Fruit fly (Drosophila melanogaster) whole organism, embryonic: ENCODE data around the gene AP-1sigma.

ENCODE experiments used
- CG1024 ChIP-seq: fragments of 200-800 bp; sonication (Bioruptor generic); IDR thresholded peaks from 2 replicates; pipeline ENCODE4 v1.3.6; 2022; ENCODE audit warnings: missing biosample characterization, missing genetic modification characterization
- CG10431 ChIP-seq: fragments of 200-800 bp; sonication (Bioruptor generic); optimal IDR thresholded peaks from 3 replicates; lab custom pipeline; 2018; ENCODE audit warnings: missing biosample characterization, mild to moderate bottlenecking, missing genetic modification characterization
- CG10979 ChIP-seq: fragments of 200-800 bp; sonication (Bioruptor generic); optimal IDR thresholded peaks from 2 replicates; lab custom pipeline; 2018; ENCODE audit warnings: missing biosample characterization, mild to moderate bottlenecking, missing genetic modification characterization, moderate library complexity
- CG11085 ChIP-seq: fragments of 200-800 bp; sonication (Bioruptor generic); IDR thresholded peaks from 2 replicates; pipeline ENCODE4 v1.3.6; 2022; ENCODE audit warnings: missing biosample characterization, missing genetic modification characterization
- CG11695 ChIP-seq: fragments of 200-800 bp; sonication (Bioruptor generic); IDR thresholded peaks from 3 replicates; pipeline ENCODE4 v1.3.6; 2022; ENCODE audit warnings: missing biosample characterization, missing genetic modification characterization
- CG12155 ChIP-seq: fragments of 200-800 bp; sonication (Bioruptor generic); optimal IDR thresholded peaks from 3 replicates; lab custom pipeline; 2016; ENCODE audit warnings: missing biosample characterization, missing genetic modification characterization
- CG12236 ChIP-seq: fragments of 200-800 bp; sonication (Bioruptor generic); optimal IDR thresholded peaks from 2 replicates; lab custom pipeline; 2016; ENCODE audit warnings: missing biosample characterization, missing genetic modification characterization
- CG15479 ChIP-seq: fragments of 200-800 bp; sonication (Bioruptor generic); optimal IDR thresholded peaks from 3 replicates; lab custom pipeline; 2019; ENCODE audit warnings: missing biosample characterization, mild to moderate bottlenecking, missing genetic modification characterization, moderate library complexity
- CG16813 ChIP-seq: fragments of 200-800 bp; sonication (Bioruptor generic); IDR thresholded peaks from 3 replicates; pipeline ENCODE4 v1.3.6; 2022; ENCODE audit warnings: missing biosample characterization, missing genetic modification characterization; ENCODE audit not compliant: partially characterized antibody
- CG17186 ChIP-seq: fragments of 200-800 bp; sonication (Bioruptor generic); optimal IDR thresholded peaks from 3 replicates; lab custom pipeline; 2017; ENCODE audit warnings: missing biosample characterization, missing genetic modification reagents, missing genetic modification characterization
- CG17912 ChIP-seq: fragments of 200-800 bp; sonication (Bioruptor generic); optimal IDR thresholded peaks from 2 replicates; lab custom pipeline; 2018; ENCODE audit warnings: missing biosample characterization, mild to moderate bottlenecking, missing genetic modification characterization
- CG1792 ChIP-seq: fragments of 200-800 bp; sonication (Bioruptor generic); optimal IDR thresholded peaks from 2 replicates; lab custom pipeline; 2016; ENCODE audit warnings: missing biosample characterization, missing genetic modification characterization
- CG3065 ChIP-seq: fragments of 200-800 bp; sonication (Bioruptor generic); optimal IDR thresholded peaks from 2 replicates; lab custom pipeline; 2016; ENCODE audit warnings: missing biosample characterization, missing genetic modification characterization
- CG3163 ChIP-seq: fragments of 200-800 bp; sonication (Bioruptor generic); optimal IDR thresholded peaks from 3 replicates; lab custom pipeline; 2016; ENCODE audit warnings: missing biosample characterization, missing genetic modification characterization
- CG32767 ChIP-seq: fragments of 200-800 bp; sonication (Bioruptor generic); IDR thresholded peaks from 2 replicates; pipeline ENCODE4 v1.3.6; 2022; ENCODE audit warnings: missing biosample characterization, missing genetic modification characterization
- CG33213 ChIP-seq: fragments of 200-800 bp; sonication (Bioruptor generic); optimal IDR thresholded peaks from 3 replicates; lab custom pipeline; 2016; ENCODE audit warnings: missing biosample characterization, missing genetic modification characterization
- CG34376 ChIP-seq: fragments of 200-800 bp; sonication (Bioruptor generic); optimal IDR thresholded peaks from 2 replicates; lab custom pipeline; 2018; ENCODE audit warnings: missing biosample characterization, mild to moderate bottlenecking, missing genetic modification characterization
- CG4617 ChIP-seq: fragments of 200-800 bp; sonication (Bioruptor generic); optimal IDR thresholded peaks from 3 replicates; lab custom pipeline; 2016; ENCODE audit warnings: missing biosample characterization, missing genetic modification characterization, borderline replicate concordance
- CG4730 ChIP-seq: fragments of 200-800 bp; sonication (Bioruptor generic); IDR thresholded peaks from 2 replicates; pipeline ENCODE4 v1.3.6; 2022; ENCODE audit warnings: missing biosample characterization, missing genetic modification characterization
- CG7372 ChIP-seq: fragments of 200-800 bp; sonication (Bioruptor generic); IDR thresholded peaks from 2 replicates; pipeline ENCODE4 v1.3.6; 2022; ENCODE audit warnings: missing biosample characterization, missing genetic modification characterization
- CG7556 ChIP-seq: fragments of 200-800 bp; sonication (Bioruptor generic); optimal IDR thresholded peaks from 2 replicates; lab custom pipeline; 2017; ENCODE audit warnings: missing biosample characterization, mild to moderate bottlenecking, missing genetic modification characterization
- CG7928 ChIP-seq: fragments of 200-800 bp; sonication (Bioruptor generic); optimal IDR thresholded peaks from 2 replicates; lab custom pipeline; 2017; ENCODE audit warnings: missing biosample characterization, mild to moderate bottlenecking, missing genetic modification characterization
- CG9437 ChIP-seq: fragments of 200-800 bp; sonication (Bioruptor generic); optimal IDR thresholded peaks from 2 replicates; lab custom pipeline; 2018; ENCODE audit warnings: missing biosample characterization, mild to moderate bottlenecking, missing genetic modification characterization
- Dll ChIP-seq: fragments of 200-800 bp; sonication (Bioruptor generic); IDR thresholded peaks from 4 replicates; pipeline ENCODE4 v1.3.6; 2022; ENCODE audit warnings: missing biosample characterization, missing genetic modification characterization; ENCODE audit not compliant: partially characterized antibody
- Fer3 ChIP-seq: fragments of 200-800 bp; sonication (Bioruptor generic); optimal IDR thresholded peaks from 2 replicates; lab custom pipeline; 2018; ENCODE audit warnings: missing biosample characterization, mild to moderate bottlenecking, missing genetic modification characterization, moderate library complexity
- Gsc ChIP-seq: fragments of 200-800 bp; sonication (Bioruptor generic); IDR thresholded peaks from 2 replicates; pipeline ENCODE4 v1.3.6; 2022; ENCODE audit warnings: missing biosample characterization, missing genetic modification characterization
- HLH4C ChIP-seq: fragments of 200-800 bp; sonication (Bioruptor generic); IDR thresholded peaks from 3 replicates; pipeline ENCODE4 v1.3.6; 2022; ENCODE audit warnings: missing biosample characterization, missing genetic modification characterization; ENCODE audit not compliant: partially characterized antibody
- HLHmδ ChIP-seq: fragments of 200-800 bp; sonication (Bioruptor generic); optimal IDR thresholded peaks from 2 replicates; lab custom pipeline; 2018; ENCODE audit warnings: missing biosample characterization, mild to moderate bottlenecking, missing genetic modification characterization, moderate library complexity
- Jarid2 ChIP-seq: fragments of 200-800 bp; sonication (Bioruptor generic); optimal IDR thresholded peaks from 3 replicates; lab custom pipeline; 2017; ENCODE audit warnings: mild to moderate bottlenecking, missing biosample characterization, missing genetic modification reagents, missing genetic modification characterization
- Lhr ChIP-seq: fragments of 200-800 bp; sonication (Bioruptor generic); optimal IDR thresholded peaks from 3 replicates; lab custom pipeline; 2017; ENCODE audit warnings: mild to moderate bottlenecking, missing biosample characterization, missing genetic modification reagents, missing genetic modification characterization
- MBD-R2 ChIP-seq: fragments of 200-800 bp; sonication (Bioruptor generic); IDR thresholded peaks from 2 replicates; pipeline ENCODE4 v1.3.6; 2022; ENCODE audit warnings: missing biosample characterization, missing genetic modification characterization
- Med ChIP-seq: fragments of 200-800 bp; sonication (Bioruptor generic); peaks from one replicate; lab custom pipeline; 2016; ENCODE audit warnings: missing biosample characterization, missing genetic modification characterization, mild to moderate bottlenecking, inconsistent platforms, moderate library complexity
- Mes4 ChIP-seq: fragments of 200-800 bp; sonication (Bioruptor generic); optimal IDR thresholded peaks from 2 replicates; lab custom pipeline; 2016; ENCODE audit warnings: missing biosample characterization, missing genetic modification characterization
- NK7.1 ChIP-seq: fragments of 200-800 bp; sonication (Bioruptor generic); optimal IDR thresholded peaks from 3 replicates; lab custom pipeline; 2016; ENCODE audit warnings: missing biosample characterization, missing genetic modification characterization
- Neu2 ChIP-seq: fragments of 200-800 bp; sonication (Bioruptor generic); optimal IDR thresholded peaks from 3 replicates; lab custom pipeline; 2016; ENCODE audit warnings: missing biosample characterization, missing genetic modification characterization, borderline replicate concordance
- Rx ChIP-seq: fragments of 200-800 bp; sonication (Bioruptor generic); IDR thresholded peaks from 2 replicates; pipeline ENCODE4 v1.3.6; 2022; ENCODE audit warnings: missing biosample characterization, missing genetic modification characterization
- Sin3A ChIP-seq: fragments of >200 bp; optimal IDR thresholded peaks from 2 replicates; lab custom pipeline; 2018
- bigmax ChIP-seq: fragments of 200-800 bp; sonication (Bioruptor generic); optimal IDR thresholded peaks from 2 replicates; lab custom pipeline; 2018; ENCODE audit warnings: missing biosample characterization, mild to moderate bottlenecking, missing genetic modification characterization
- dpn ChIP-seq, 2 experiments: fragments of 200-800 bp; sonication (Bioruptor generic); optimal IDR thresholded peaks; 3 replicates each; lab custom pipeline; 2016; ENCODE audit warnings: missing biosample characterization in 2 of 2, missing genetic modification characterization in 2 of 2
- en ChIP-seq: fragments of 200-800 bp; sonication (Bioruptor generic); optimal IDR thresholded peaks from 2 replicates; lab custom pipeline; 2016; ENCODE audit warnings: missing biosample characterization, missing genetic modification characterization
- gt ChIP-seq: fragments of 200-800 bp; sonication (Bioruptor generic); IDR thresholded peaks from 2 replicates; pipeline ENCODE4 v1.3.6; 2022; ENCODE audit warnings: missing biosample characterization, missing genetic modification characterization
- h ChIP-seq: fragments of >200 bp; optimal IDR thresholded peaks from 2 replicates; lab custom pipeline; 2017
- her ChIP-seq: fragments of 200-800 bp; sonication (Bioruptor generic); optimal IDR thresholded peaks from 2 replicates; lab custom pipeline; 2016; ENCODE audit warnings: missing biosample characterization, missing genetic modification characterization
- jing ChIP-seq: fragments of 200-800 bp; sonication (Bioruptor generic); optimal IDR thresholded peaks from 2 replicates; lab custom pipeline; 2018; ENCODE audit warnings: missing biosample characterization, mild to moderate bottlenecking, missing genetic modification characterization
- oc ChIP-seq: fragments of 200-800 bp; sonication (Bioruptor generic); optimal IDR thresholded peaks from 2 replicates; lab custom pipeline; 2018; ENCODE audit warnings: missing biosample characterization, mild to moderate bottlenecking, missing genetic modification characterization, moderate library complexity
- pita ChIP-seq: fragments of 200-800 bp; sonication (Bioruptor generic); optimal IDR thresholded peaks from 2 replicates; lab custom pipeline; 2017; ENCODE audit warnings: missing biosample characterization, mild to moderate bottlenecking, missing genetic modification characterization
- sisA ChIP-seq: fragments of 200-800 bp; sonication (Bioruptor generic); IDR thresholded peaks from 2 replicates; pipeline ENCODE4 v1.3.6; 2022; ENCODE audit warnings: missing biosample characterization, missing genetic modification characterization
- tgo ChIP-seq: fragments of 200-800 bp; sonication (Bioruptor generic); IDR thresholded peaks from 3 replicates; pipeline ENCODE4 v1.3.6; 2022; ENCODE audit warnings: missing biosample characterization, missing genetic modification characterization
- toy ChIP-seq: fragments of 200-800 bp; sonication (Bioruptor generic); IDR thresholded peaks from 2 replicates; pipeline ENCODE4 v1.3.6; 2022; ENCODE audit warnings: missing biosample characterization, missing genetic modification characterization
- vfl ChIP-seq: fragments of 200-800 bp; sonication (Bioruptor generic); optimal IDR thresholded peaks from 2 replicates; lab custom pipeline; 2016; ENCODE audit warnings: missing biosample characterization, missing genetic modification characterization
- wor ChIP-seq: fragments of 200-800 bp; sonication (Bioruptor generic); IDR thresholded peaks from 2 replicates; pipeline ENCODE4 v1.3.6; 2022; ENCODE audit warnings: missing biosample characterization, missing genetic modification characterization
- zen ChIP-seq: fragments of 200-800 bp; sonication (Bioruptor generic); optimal IDR thresholded peaks from 3 replicates; lab custom pipeline; 2018; ENCODE audit warnings: missing biosample characterization, mild to moderate bottlenecking, missing genetic modification characterization, moderate library complexity
- zfh1 ChIP-seq: fragments of 200-800 bp; sonication (Bioruptor generic); IDR thresholded peaks from 3 replicates; pipeline ENCODE4 v1.3.6; 2022; ENCODE audit warnings: missing biosample characterization, missing genetic modification characterization

Gene AP-1sigma

DNA sequence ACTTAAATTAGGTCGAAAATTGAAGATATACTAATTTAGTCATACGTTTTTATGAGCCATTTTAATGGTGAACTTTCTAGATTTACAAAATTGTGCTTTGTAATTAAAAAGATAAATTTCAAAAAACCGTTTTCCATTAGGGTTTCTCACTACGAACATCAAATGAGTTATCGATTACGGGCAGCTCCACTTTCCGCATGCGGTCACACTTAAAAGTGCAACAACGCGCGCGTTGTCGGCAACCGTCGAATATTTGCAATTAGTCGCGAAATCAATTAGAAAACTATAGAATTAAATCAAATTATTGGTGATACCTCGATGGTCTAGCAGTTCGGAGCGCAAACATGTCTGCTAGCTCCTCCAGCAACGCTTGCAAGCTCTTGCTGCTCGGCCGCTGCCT, 34.3 kb upstream of the AP-1sigma start, which contains the start of gene Ndc1 (continued):
- TF ChIP-seq Lhr (GFP tag; lab: Kevin White, UChicago) (no peak), h (lab: Kevin White, UChicago) (no peak), CG3065 (GFP tag; lab: Kevin White, UChicago) (no peak), jing (GFP tag; lab: Kevin White, UChicago) (no peak), dpn (GFP tag; optimal IDR thresholded peaks at IDR 0.05; lab: Kevin White, UChicago) (no peak), Fer3 (no peak), NK7.1 (GFP tag; lab: Kevin White, UChicago) (no peak), oc (tag; lab: Kevin White, UChicago) (no peak), toy (no peak), CG4730 (GFP tag; lab: Robert Waterston, UW) (no peak), CG11085 (GFP tag; lab: Robert Waterston, UW) (no peak), CG3163 (no peak), pita (GFP tag; lab: Kevin White, UChicago) (no peak), CG7372 (GFP tag; lab: Robert Waterston, UW) (no peak), CG7556 (GFP tag; lab: Kevin White, UChicago) (no peak), Sin3A (lab: Kevin White, UChicago) (peak; percentile 42), CG16813 (GFP tag; lab: Robert Waterston, UW) (peak; percentile 24; the same call in 1 of the 3 replicates), bigmax (GFP tag; lab: Kevin White, UChicago) (no peak), wor (GFP tag; lab: Robert Waterston, UW) (no peak), CG17912 (GFP tag; lab: Kevin White, UChicago) (no peak), CG1792 (GFP tag; lab: Kevin White, UChicago) (no peak), CG32767 (GFP tag; lab: Robert Waterston, UW) (no peak), Med (no peak), sisA (GFP tag; lab: Robert Waterston, UW) (no peak), HLH4C (0 out of 3 replicates have a peak, but pooled peaks have one; percentile 37), CG17186 (peak; percentile 88), CG12155 (no peak), CG10979 (tag; lab: Kevin White, UChicago) (no peak), CG7928 (no peak), HLHmδ (GFP tag; lab: Kevin White, UChicago) (no peak), her (GFP tag; lab: Kevin White, UChicago) (no peak), MBD-R2 (GFP tag; lab: Robert Waterston, UW) (peak; percentile 70), CG33213 (no peak), gt (GFP tag; lab: Robert Waterston, UW) (no peak), en (GFP tag; lab: Kevin White, UChicago) (no peak), Jarid2 (no peak), CG4617 (GFP tag; lab: Kevin White, UChicago) (no peak), Rx (GFP tag; lab: Robert Waterston, UW) (no peak), Gsc (GFP tag; lab: Robert Waterston, UW) (no peak), CG10431 (GFP tag; lab: Kevin White, UChicago) (no peak), CG1024 (GFP tag; lab: Robert Waterston, UW) (no peak), Mes4 (GFP tag; lab: Kevin White, UChicago) (no peak), vfl (GFP tag; lab: Kevin White, UChicago) (no peak), CG9437 (GFP tag; lab: Kevin White, UChicago) (no peak), CG34376 (GFP tag; lab: Kevin White, UChicago) (no peak), zen (tag; lab: Kevin White, UChicago) (peak; percentile 31), tgo (GFP tag; lab: Robert Waterston, UW) (no peak), zfh1 (GFP tag; lab: Robert Waterston, UW) (no peak), CG12236 (GFP tag; lab: Kevin White, UChicago) (no peak), Neu2 (GFP tag; lab: Kevin White, UChicago) (no peak), CG15479 (no peak), CG11695 (GFP tag; lab: Robert Waterston, UW) (no peak), Dll (GFP tag; lab: Robert Waterston, UW) (peak; percentile 47; the same call in 2 of the 4 replicates)
